Fruit fly (Drosophila melanogaster) whole organism, prepupa: Measurements from ENCODE around the gene Inx2.

Experiments used
- Blimp-1 ChIP-seq: fragments of 200-800 bp; sonication (Bioruptor generic); optimal IDR thresholded peaks from 3 replicates; lab custom pipeline; 2017; ENCODE audit warnings: missing biosample characterization, missing genetic modification characterization, mild to moderate bottlenecking, moderate library complexity, missing genetic modification reagents
- CG10669 ChIP-seq: fragments of 200-800 bp; sonication (Bioruptor generic); optimal IDR thresholded peaks from 3 replicates; lab custom pipeline; 2018; ENCODE audit warnings: missing biosample characterization, mild to moderate bottlenecking, missing genetic modification characterization, moderate library complexity
- CG11902 ChIP-seq: fragments of 200-800 bp; sonication (Bioruptor generic); optimal IDR thresholded peaks from 3 replicates; lab custom pipeline; 2016; ENCODE audit warnings: missing biosample characterization, missing genetic modification characterization
- CG15336 ChIP-seq: fragments of 200-800 bp; sonication (Bioruptor generic); IDR thresholded peaks from 2 replicates; pipeline ENCODE4 v1.3.6; 2022; ENCODE audit warnings: missing biosample characterization, missing genetic modification characterization
- CG1621 ChIP-seq: fragments of 200-800 bp; sonication (Bioruptor generic); optimal IDR thresholded peaks from 3 replicates; lab custom pipeline; 2018; ENCODE audit warnings: missing biosample characterization, mild to moderate bottlenecking, missing genetic modification characterization
- CG16779 ChIP-seq: fragments of 200-800 bp; sonication (Bioruptor generic); optimal IDR thresholded peaks from 3 replicates; lab custom pipeline; 2017; ENCODE audit warnings: missing biosample characterization, mild to moderate bottlenecking, missing genetic modification characterization
- CG3032 ChIP-seq: fragments of 200-800 bp; optimal IDR thresholded peaks from 2 replicates; lab custom pipeline; 2019; ENCODE audit warnings: missing biosample characterization, mild to moderate bottlenecking, missing genetic modification characterization, moderate library complexity
- CG31627 ChIP-seq: fragments of 200-800 bp; sonication (Bioruptor generic); optimal IDR thresholded peaks from 3 replicates; lab custom pipeline; 2016; ENCODE audit warnings: missing biosample characterization, missing genetic modification characterization
- CG32006 ChIP-seq: fragments of 200-800 bp; sonication (Bioruptor generic); optimal IDR thresholded peaks from 3 replicates; lab custom pipeline; 2017; ENCODE audit warnings: missing biosample characterization, mild to moderate bottlenecking, missing genetic modification characterization
- CG34406 ChIP-seq: fragments of 200-800 bp; sonication (Bioruptor generic); optimal IDR thresholded peaks from 3 replicates; lab custom pipeline; 2016; ENCODE audit warnings: missing biosample characterization, missing genetic modification characterization
- CG3919 ChIP-seq: fragments of 200-800 bp; sonication (Bioruptor generic); optimal IDR thresholded peaks from 3 replicates; lab custom pipeline; 2016; ENCODE audit warnings: missing biosample characterization, missing genetic modification characterization
- CG4318 ChIP-seq: fragments of 200-800 bp; sonication (Bioruptor generic); optimal IDR thresholded peaks from 3 replicates; lab custom pipeline; 2017; ENCODE audit warnings: missing biosample characterization, mild to moderate bottlenecking, missing genetic modification characterization
- CG6163 ChIP-seq: fragments of 200-800 bp; sonication (Bioruptor generic); IDR thresholded peaks from 3 replicates; pipeline ENCODE4 v1.3.6; 2022; ENCODE audit warnings: missing biosample characterization, missing genetic modification characterization
- CG6792 ChIP-seq: fragments of 200-800 bp; sonication (Bioruptor generic); optimal IDR thresholded peaks from 3 replicates; lab custom pipeline; 2016; ENCODE audit warnings: missing biosample characterization, missing genetic modification characterization
- CG6808 ChIP-seq: fragments of 200-800 bp; sonication (Bioruptor generic); optimal IDR thresholded peaks from 3 replicates; lab custom pipeline; 2017; ENCODE audit warnings: missing biosample characterization, missing genetic modification characterization, mild to moderate bottlenecking, moderate library complexity, missing genetic modification reagents
- CG6854 ChIP-seq: fragments of 200-800 bp; sonication (Bioruptor generic); optimal IDR thresholded peaks from 2 replicates; lab custom pipeline; 2017; ENCODE audit warnings: missing biosample characterization, mild to moderate bottlenecking, missing genetic modification characterization
- CG7368 ChIP-seq: fragments of 200-800 bp; sonication (Bioruptor generic); optimal IDR thresholded peaks from 3 replicates; lab custom pipeline; 2016; ENCODE audit warnings: missing biosample characterization, missing genetic modification characterization
- CG8119 ChIP-seq: fragments of 200-800 bp; sonication (Bioruptor generic); IDR thresholded peaks from 3 replicates; pipeline ENCODE4 v1.3.6; 2022; ENCODE audit warnings: missing biosample characterization, missing genetic modification characterization
- CG8319 ChIP-seq: fragments of 200-800 bp; sonication (Bioruptor generic); optimal IDR thresholded peaks from 3 replicates; lab custom pipeline; 2016; ENCODE audit warnings: missing biosample characterization, missing genetic modification characterization
- CG9139 ChIP-seq: fragments of 200-800 bp; sonication (Bioruptor generic); optimal IDR thresholded peaks from 3 replicates; lab custom pipeline; 2017; ENCODE audit warnings: missing biosample characterization, mild to moderate bottlenecking, missing genetic modification characterization
- Eip75B ChIP-seq: fragments of 200-800 bp; sonication (Bioruptor generic); optimal IDR thresholded peaks from 3 replicates; lab custom pipeline; 2016; ENCODE audit warnings: missing biosample characterization, missing genetic modification characterization
- Eip78C ChIP-seq: fragments of 200-800 bp; sonication (Bioruptor generic); peaks from one replicate; lab custom pipeline; 2016; ENCODE audit warnings: missing biosample characterization, missing genetic modification characterization
- Eip93F ChIP-seq: fragments of 200-800 bp; sonication (Bioruptor generic); optimal IDR thresholded peaks from 2 replicates; lab custom pipeline; 2016; ENCODE audit warnings: missing biosample characterization, mild to moderate bottlenecking, missing genetic modification characterization
- Ets21C ChIP-seq: fragments of 200-800 bp; sonication (Bioruptor generic); optimal IDR thresholded peaks from 3 replicates; lab custom pipeline; 2016; ENCODE audit warnings: missing biosample characterization, missing genetic modification characterization
- Ets96B ChIP-seq: fragments of 200-800 bp; optimal IDR thresholded peaks from 2 replicates; lab custom pipeline; 2019; ENCODE audit warnings: missing biosample characterization, mild to moderate bottlenecking, missing genetic modification characterization, moderate library complexity
- Gug ChIP-seq: fragments of 200-800 bp; sonication (Bioruptor generic); IDR thresholded peaks from 2 replicates; pipeline ENCODE4 v1.3.6; 2022; ENCODE audit warnings: missing biosample characterization, missing genetic modification characterization
- Hr39 ChIP-seq: fragments of 200-800 bp; sonication (Bioruptor generic); optimal IDR thresholded peaks from 2 replicates; lab custom pipeline; 2016; ENCODE audit warnings: missing biosample characterization, missing genetic modification characterization
- Hr4 ChIP-seq: fragments of 200-800 bp; sonication (Bioruptor generic); optimal IDR thresholded peaks from 3 replicates; lab custom pipeline; 2016; ENCODE audit warnings: missing biosample characterization, missing genetic modification characterization
- Lpt ChIP-seq: fragments of 200-800 bp; sonication (Bioruptor generic); optimal IDR thresholded peaks from 3 replicates; lab custom pipeline; 2016; ENCODE audit warnings: missing biosample characterization, missing genetic modification characterization
- Met ChIP-seq: fragments of 200-800 bp; sonication (Bioruptor generic); optimal IDR thresholded peaks from 3 replicates; lab custom pipeline; 2016; ENCODE audit warnings: missing biosample characterization, missing genetic modification characterization
- OdsH ChIP-seq: fragments of 200-800 bp; sonication (Bioruptor generic); optimal IDR thresholded peaks from 3 replicates; lab custom pipeline; 2016; ENCODE audit warnings: missing biosample characterization, missing genetic modification characterization
- Smox ChIP-seq: fragments of 200-800 bp; sonication (Bioruptor generic); optimal IDR thresholded peaks from 3 replicates; lab custom pipeline; 2016; ENCODE audit warnings: missing biosample characterization, missing genetic modification characterization
- Sox102F ChIP-seq: fragments of 200-800 bp; sonication (Bioruptor generic); optimal IDR thresholded peaks from 2 replicates; lab custom pipeline; 2016; ENCODE audit warnings: missing biosample characterization, mild to moderate bottlenecking, missing genetic modification characterization
- achi ChIP-seq: fragments of 200-800 bp; sonication (Bioruptor generic); optimal IDR thresholded peaks from 3 replicates; lab custom pipeline; 2016; ENCODE audit warnings: missing biosample characterization, missing genetic modification characterization
- dac ChIP-seq: fragments of 200-800 bp; sonication (Bioruptor generic); optimal IDR thresholded peaks from 2 replicates; lab custom pipeline; 2017; ENCODE audit warnings: missing biosample characterization, mild to moderate bottlenecking, missing genetic modification characterization
- dsx ChIP-seq: fragments of 200-800 bp; optimal IDR thresholded peaks from 3 replicates; lab custom pipeline; 2019; ENCODE audit warnings: missing biosample characterization, mild to moderate bottlenecking, missing genetic modification characterization, moderate library complexity; ENCODE audit not compliant: poor library complexity, severe bottlenecking
- eg ChIP-seq: fragments of 200-800 bp; sonication (Bioruptor generic); IDR thresholded peaks from 3 replicates; pipeline ENCODE4 v1.3.6; 2022; ENCODE audit warnings: missing biosample characterization, missing genetic modification characterization
- fd59A ChIP-seq: fragments of 200-800 bp; sonication (Bioruptor generic); optimal IDR thresholded peaks from 2 replicates; lab custom pipeline; 2017; ENCODE audit warnings: missing biosample characterization, mild to moderate bottlenecking, missing genetic modification characterization, missing genetic modification reagents
- fkh ChIP-seq: fragments of 200-800 bp; sonication (Bioruptor generic); optimal IDR thresholded peaks from 3 replicates; lab custom pipeline; 2017; ENCODE audit warnings: missing biosample characterization, mild to moderate bottlenecking, missing genetic modification characterization, moderate library complexity
- lz ChIP-seq: fragments of 200-800 bp; sonication (Bioruptor generic); optimal IDR thresholded peaks from 3 replicates; lab custom pipeline; 2016; ENCODE audit warnings: missing biosample characterization, missing genetic modification characterization
- salr ChIP-seq, 2 experiments: fragments of 200-800 bp; sonication (Bioruptor generic); optimal IDR thresholded peaks; 3 replicates each; lab custom pipeline; 2016 to 2018; ENCODE audit warnings: missing biosample characterization in 2 of 2, missing genetic modification characterization in 2 of 2, mild to moderate bottlenecking in 1 of 2
- spab ChIP-seq: fragments of 200-800 bp; sonication (Bioruptor generic); optimal IDR thresholded peaks from 2 replicates; lab custom pipeline; 2017; ENCODE audit warnings: missing biosample characterization, mild to moderate bottlenecking, missing genetic modification characterization, missing genetic modification reagents
- ss ChIP-seq, 2 experiments: fragments of 200-800 bp; sonication (Bioruptor generic); optimal IDR thresholded peaks; 2 replicates in 1 of 2; 3 replicates in 1 of 2; lab custom pipeline; 2017 to 2018; ENCODE audit warnings: mild to moderate bottlenecking in 2 of 2, missing biosample characterization in 2 of 2, missing genetic modification characterization in 2 of 2, moderate library complexity in 1 of 2
- svp ChIP-seq: fragments of 200-800 bp; sonication (Bioruptor generic); peaks from one replicate; lab custom pipeline; 2016; ENCODE audit warnings: missing biosample characterization, missing genetic modification characterization
- topi ChIP-seq: fragments of 200-800 bp; sonication (Bioruptor generic); optimal IDR thresholded peaks from 3 replicates; lab custom pipeline; 2016; ENCODE audit warnings: missing biosample characterization, missing genetic modification characterization
- vri ChIP-seq: fragments of 200-800 bp; sonication (Bioruptor generic); optimal IDR thresholded peaks from 3 replicates; lab custom pipeline; 2016; ENCODE audit warnings: missing biosample characterization, mild to moderate bottlenecking, missing genetic modification characterization

Inx2 gene

dm6 chrX:6993753-6994152, 4.7 kb upstream of the Inx2 start (continued):
- TF ChIP-seq Eip75B (peak; percentile 14), CG3919 (GFP tag; lab: Kevin White, UChicago) (peak; percentile 58), CG6808 (no peak), topi (GFP tag; lab: Kevin White, UChicago) (peak; percentile 86), CG34406 (GFP tag; lab: Kevin White, UChicago) (peak; percentile 57), CG9139 (no peak), fkh (no peak), dsx (GFP tag; lab: Kevin White, UChicago) (no peak), Ets96B (tag; lab: Kevin White, UChicago) (no peak), lz (GFP tag; lab: Kevin White, UChicago) (peak; percentile 78), CG31627 (GFP tag; lab: Kevin White, UChicago) (peak; percentile 89), spab (no peak), dac (GFP tag; lab: Kevin White, UChicago) (no peak), CG8319 (GFP tag; lab: Kevin White, UChicago) (peak; percentile 39), Sox102F (GFP tag; lab: Kevin White, UChicago) (peak; percentile 73), CG7368 (GFP tag; lab: Kevin White, UChicago) (no peak), Smox (peak; percentile 83), ss (GFP tag; optimal IDR thresholded peaks at IDR 0.05; lab: Kevin White, UChicago) (no peak), CG1621 (no peak), Lpt (GFP tag; lab: Kevin White, UChicago) (no peak)
- TF ChIP-seq, all 60 proteins: peak for 36

DNA sequence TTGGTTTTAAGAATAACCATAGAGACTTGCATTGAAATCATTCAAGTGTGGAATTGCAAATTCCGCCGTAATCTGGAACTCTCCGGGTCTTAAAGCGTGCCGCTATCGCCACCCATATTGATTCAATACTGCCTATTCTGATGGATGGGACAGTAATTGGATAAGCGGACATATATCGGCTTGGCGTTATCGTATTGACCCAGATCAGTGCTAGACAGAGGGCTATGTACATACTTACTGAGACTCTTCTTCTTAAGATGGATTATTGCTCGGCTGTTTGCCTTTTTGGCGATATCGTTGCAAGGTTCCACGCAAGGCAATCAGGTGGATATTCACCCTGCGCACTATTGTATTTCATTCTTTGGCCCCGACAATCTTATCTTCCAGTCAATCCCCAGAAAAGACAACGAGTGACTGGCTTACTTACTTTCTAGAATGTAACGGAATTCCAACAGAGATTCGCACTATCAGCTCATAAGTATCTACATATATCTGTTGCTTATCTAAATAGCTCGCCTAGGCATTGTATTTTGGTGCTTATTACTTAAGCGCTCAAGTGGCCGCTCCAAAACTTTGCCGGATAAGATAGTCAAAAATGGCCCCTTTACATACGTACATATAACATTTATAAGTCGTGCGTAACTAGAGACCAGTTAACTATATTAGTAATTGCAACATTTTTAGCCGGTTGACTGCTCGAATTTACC, 3.8 kb upstream of the Inx2 start:
- TF ChIP-seq fkh (peak; percentile 66), CG3032 (no peak), achi (GFP tag; lab: Kevin White, UChicago) (no peak), Lpt (GFP tag; lab: Kevin White, UChicago) (no peak), salr (GFP tag; optimal IDR thresholded peaks at IDR 0.05; lab: Kevin White, UChicago) (peak in 1 of 2 experiments; percentile 28), Hr4 (GFP tag; lab: Kevin White, UChicago) (no peak), Gug (GFP tag; lab: Robert Waterston, UW) (no peak), CG8119 (GFP tag; lab: Robert Waterston, UW) (no peak), CG10669 (peak; percentile 40), CG1621 (peak; percentile 38), Eip78C (GFP tag; lab: Kevin White, UChicago) (peak; percentile 42), Smox (no peak), OdsH (peak; percentile 7), CG31627 (GFP tag; lab: Kevin White, UChicago) (no peak), Hr39 (GFP tag; lab: Kevin White, UChicago) (no peak), fd59A (GFP tag; lab: Kevin White, UChicago) (no peak), CG7368 (GFP tag; lab: Kevin White, UChicago) (no peak), svp (peak; percentile 51), dsx (GFP tag; lab: Kevin White, UChicago) (no peak), Met (GFP tag; lab: Kevin White, UChicago) (no peak), CG8319 (GFP tag; lab: Kevin White, UChicago) (no peak), CG11902 (no peak), Eip93F (GFP tag; lab: Kevin White, UChicago) (no peak), CG16779 (tag; lab: Kevin White, UChicago) (no peak), Ets21C (GFP tag; lab: Kevin White, UChicago) (no peak), CG6163 (GFP tag; lab: Robert Waterston, UW) (0 out of 3 replicates have a peak, but pooled peaks have one; percentile 31), CG34406 (GFP tag; lab: Kevin White, UChicago) (peak; percentile 10), ss (GFP tag; optimal IDR thresholded peaks at IDR 0.05; lab: Kevin White, UChicago) (peak; percentile 14 to 59), CG6792 (GFP tag; lab: Kevin White, UChicago) (peak; percentile 7), eg (GFP tag; lab: Robert Waterston, UW) (no peak), CG6854 (GFP tag; lab: Kevin White, UChicago) (no peak), CG32006 (GFP tag; lab: Kevin White, UChicago) (no peak), CG4318 (GFP tag; lab: Kevin White, UChicago) (no peak), dac (GFP tag; lab: Kevin White, UChicago) (no peak), CG15336 (GFP tag; lab: Robert Waterston, UW) (no peak), topi (GFP tag; lab: Kevin White, UChicago) (no peak), CG6808 (peak; percentile 41), vri (GFP tag; lab: Kevin White, UChicago) (no peak), Blimp-1 (no peak), Ets96B (tag; lab: Kevin White, UChicago) (no peak), Sox102F (GFP tag; lab: Kevin White, UChicago) (no peak)
